Worm (Caenorhabditis elegans): ENCODE measurements around the gene kbp-3.

The kbp-3 gene

DNA sequence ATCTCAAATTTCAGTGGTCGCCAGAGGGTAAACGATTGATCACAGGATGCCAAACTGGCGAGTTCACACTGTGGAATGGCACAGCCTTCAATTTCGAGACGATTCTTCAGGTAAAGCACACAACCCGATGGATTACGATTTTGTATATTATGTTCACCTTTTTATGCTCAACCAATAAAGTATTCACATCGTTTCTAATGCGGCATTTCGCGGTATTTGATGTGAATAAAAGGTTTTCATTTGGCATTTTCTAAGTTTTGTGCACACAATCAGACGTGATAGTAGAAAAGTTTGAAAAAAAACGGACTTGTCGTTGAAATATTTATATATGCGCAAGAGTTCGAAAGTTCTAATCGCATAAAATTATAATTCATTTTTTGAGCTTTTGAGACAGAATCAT, 30.9 kb downstream of the kbp-3 start:
- no peak for TF ChIP-seq snpc-4 (tag; optimal IDR thresholded peaks at IDR 0.05)
- TF ChIP-seq hlh-1 (tag; optimal IDR thresholded peaks at IDR 0.05): no peak
- no peak for TF ChIP-seq bed-3 (GFP tag; optimal IDR thresholded peaks at IDR 0.05)
- TF ChIP-seq flh-1 (GFP tag; optimal IDR thresholded peaks at IDR 0.05): no peak
- no peak for TF ChIP-seq tbx-8 (GFP tag; optimal IDR thresholded peaks at IDR 0.05)
- TF ChIP-seq unc-120 (tag; optimal IDR thresholded peaks at IDR 0.05; ENCODE audit: poor library complexity, severe bottlenecking): no peak
- no peak for TF ChIP-seq mls-2 (tag; optimal IDR thresholded peaks at IDR 0.05)
- TF ChIP-seq ceh-39 (tag; optimal IDR thresholded peaks at IDR 0.05): no peak
- TF ChIP-seq nhr-28 (tag; optimal IDR thresholded peaks at IDR 0.05): no peak
- TF ChIP-seq nhr-12 (tag; optimal IDR thresholded peaks at IDR 0.05): no peak

DNA sequence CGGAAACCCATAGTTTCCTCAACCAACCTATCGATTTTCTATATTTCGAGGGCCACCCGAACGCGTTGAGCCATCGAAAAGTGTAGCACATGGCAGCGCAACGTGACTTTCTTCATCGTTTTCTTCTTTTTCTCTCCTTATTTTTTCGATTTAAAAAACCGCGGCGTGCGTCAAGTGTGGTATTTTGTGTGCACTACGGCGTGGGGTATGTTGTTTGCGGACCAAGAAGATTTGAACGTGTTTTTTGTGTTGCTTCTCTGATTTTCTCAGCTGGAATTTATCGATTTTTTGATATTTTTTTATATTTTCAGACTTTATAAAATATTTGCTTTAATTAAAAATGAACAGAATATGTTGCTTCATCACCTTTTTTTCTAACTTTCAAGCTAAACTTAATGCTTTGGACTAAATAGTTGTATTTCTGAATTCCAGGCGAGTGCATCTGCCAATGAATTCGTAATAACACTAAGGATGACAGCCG, 31.9 kb downstream of the kbp-3 start, which contains the start of the genes agl-1 and pfs-2:
Gene agl-1 (minus strand): TSS at position 178 of the 481 bp plus-strand sequence.
Gene pfs-2 (plus strand): TSS at position 431 of the 481 bp plus-strand sequence.
- TF ChIP-seq lin-13 (tag; optimal IDR thresholded peaks at IDR 0.05) (peak; percentile 49), ceh-43 (GFP tag; optimal IDR thresholded peaks at IDR 0.05) (peak; percentile 46), ces-1 (GFP tag; optimal IDR thresholded peaks at IDR 0.05) (peak; percentile 51), mep-1 (tag; optimal IDR thresholded peaks at IDR 0.05) (peak; percentile 82), M03D4.4 (tag; optimal IDR thresholded peaks at IDR 0.05) (peak; percentile 50), blmp-1 (tag; optimal IDR thresholded peaks at IDR 0.05) (no peak), unc-120 (tag; optimal IDR thresholded peaks at IDR 0.05; ENCODE audit: poor library complexity, severe bottlenecking) (peak; percentile 12), hlh-1 (tag; optimal IDR thresholded peaks at IDR 0.05) (peak; percentile 48), sptf-1 (tag; optimal IDR thresholded peaks at IDR 0.05) (peak; percentile 55), nhr-237 (tag; optimal IDR thresholded peaks at IDR 0.05) (peak; percentile 76), ztf-11 (tag; optimal IDR thresholded peaks at IDR 0.05) (no peak), mls-2 (tag; optimal IDR thresholded peaks at IDR 0.05) (peak; percentile 35), pha-4 (tag; optimal IDR thresholded peaks at IDR 0.05) (peak; percentile 57), lsy-2 (tag; optimal IDR thresholded peaks at IDR 0.05) (peak; percentile 85), nhr-12 (tag; optimal IDR thresholded peaks at IDR 0.05) (no peak), unc-39 (tag; optimal IDR thresholded peaks at IDR 0.05) (no peak), ham-2 (GFP tag; optimal IDR thresholded peaks at IDR 0.05) (no peak), nhr-76 (tag; optimal IDR thresholded peaks at IDR 0.05) (no peak), ceh-39 (tag; optimal IDR thresholded peaks at IDR 0.05) (peak; percentile 72)

DNA sequence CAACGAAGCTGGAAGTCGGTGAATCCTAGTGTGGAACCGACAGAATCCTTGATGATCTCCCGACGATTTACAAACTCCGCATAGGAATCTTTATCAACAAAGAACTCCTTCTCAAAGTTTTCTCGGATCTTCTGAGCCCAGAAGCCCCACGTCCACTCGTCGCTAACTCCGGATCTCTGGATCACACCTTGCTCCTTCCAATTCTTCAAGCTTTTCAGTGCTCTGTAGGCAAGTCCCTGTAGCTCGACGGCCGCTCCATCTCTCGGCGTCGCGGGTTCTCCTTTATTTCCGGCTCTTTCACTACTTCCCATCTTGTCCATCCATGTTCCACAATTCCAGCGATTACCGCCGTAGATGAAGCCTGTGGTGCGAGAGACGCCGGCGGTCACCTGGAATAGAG, 38.5 kb downstream of the kbp-3 start:
- TF ChIP-seq unc-39 (tag; optimal IDR thresholded peaks at IDR 0.05) (no peak), lin-32 (GFP tag; optimal IDR thresholded peaks at IDR 0.05) (no peak), M03D4.4 (tag; optimal IDR thresholded peaks at IDR 0.05) (no peak), nhr-28 (tag; optimal IDR thresholded peaks at IDR 0.05) (no peak), nhr-2 (tag; optimal IDR thresholded peaks at IDR 0.05) (no peak), drap-1 (GFP tag; optimal IDR thresholded peaks at IDR 0.05) (no peak), tbx-8 (GFP tag; optimal IDR thresholded peaks at IDR 0.05) (no peak), cnd-1 (tag; optimal IDR thresholded peaks at IDR 0.05) (no peak), sptf-1 (tag; optimal IDR thresholded peaks at IDR 0.05) (no peak), ceh-39 (tag; optimal IDR thresholded peaks at IDR 0.05) (no peak), mab-5 (tag; optimal IDR thresholded peaks at IDR 0.05) (no peak), ham-2 (GFP tag; optimal IDR thresholded peaks at IDR 0.05) (no peak), lsy-2 (tag; optimal IDR thresholded peaks at IDR 0.05) (no peak), ceh-83 (GFP tag; optimal IDR thresholded peaks at IDR 0.05) (no peak)

DNA sequence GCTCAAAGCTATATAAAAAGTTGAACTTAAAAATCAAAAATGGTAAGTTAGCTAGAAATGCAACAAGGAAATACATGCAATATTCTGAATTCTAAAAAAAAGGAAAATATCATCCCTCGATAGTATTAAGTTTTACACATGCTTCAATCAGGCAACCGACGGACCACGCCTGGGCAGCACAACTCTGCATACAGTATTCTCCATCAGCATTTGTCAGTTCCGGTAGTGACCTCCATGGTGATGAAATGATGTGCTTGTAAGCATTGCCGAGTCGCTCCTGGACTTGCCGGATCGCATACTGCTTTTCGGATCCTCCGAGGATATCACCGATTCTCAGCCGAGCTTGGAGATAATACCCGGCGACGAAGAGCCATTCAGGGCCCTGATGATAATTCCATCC, 39.1 kb downstream of the kbp-3 start:
- TF ChIP-seq hlh-1 (tag; optimal IDR thresholded peaks at IDR 0.05): no peak

DNA sequence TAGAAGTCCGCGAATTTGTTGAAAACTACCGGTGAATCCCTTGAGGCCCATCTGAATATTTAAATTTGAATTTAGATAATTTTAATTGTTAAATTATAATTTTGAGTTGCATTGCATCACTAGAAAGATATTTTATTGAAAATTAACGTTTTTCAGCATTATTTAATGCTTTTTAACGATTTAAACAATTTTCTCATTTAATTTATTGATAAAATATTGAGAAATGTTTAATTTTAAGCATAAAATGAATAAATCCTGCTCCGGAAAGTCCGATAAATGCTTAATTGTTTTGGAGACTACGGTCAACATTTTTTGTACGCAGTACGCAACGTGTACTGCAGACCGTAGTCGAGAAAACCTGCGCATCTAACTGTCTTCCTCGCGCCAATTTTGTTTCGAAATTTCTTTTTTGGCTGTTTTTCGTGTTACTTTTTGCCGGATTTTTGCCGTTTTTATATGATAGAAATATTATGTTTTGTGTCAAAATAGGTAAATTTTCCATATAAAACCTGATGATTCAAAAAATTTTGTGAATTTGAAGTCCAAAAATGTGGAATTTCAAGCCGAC, 40.4 kb downstream of the kbp-3 start, which contains the start of the genes Y54G11A.17, lin-7 and elof-1:
Gene Y54G11A.17 (minus strand): TSS at position 51 of the 568 bp plus-strand sequence.
Gene lin-7 (minus strand): TSS at position 51 of the 568 bp plus-strand sequence.
Gene elof-1 (plus strand): TSS at position 383 of the 568 bp plus-strand sequence.
- no peak for TF ChIP-seq unc-39 (tag; optimal IDR thresholded peaks at IDR 0.05)
- no peak for TF ChIP-seq ham-2 (GFP tag; optimal IDR thresholded peaks at IDR 0.05)
- no peak for TF ChIP-seq cnd-1 (tag; optimal IDR thresholded peaks at IDR 0.05)
- TF ChIP-seq zip-8 (tag; optimal IDR thresholded peaks at IDR 0.05): no peak
- no peak for TF ChIP-seq mab-5 (tag; optimal IDR thresholded peaks at IDR 0.05)
- no peak for TF ChIP-seq bed-3 (GFP tag; optimal IDR thresholded peaks at IDR 0.05)
- no peak for TF ChIP-seq elt-3 (tag; optimal IDR thresholded peaks at IDR 0.05)
- peak; percentile 20 for TF ChIP-seq unc-62 (GFP tag; optimal IDR thresholded peaks at IDR 0.05)
- peak; percentile 36 for TF ChIP-seq hlh-1 (tag; optimal IDR thresholded peaks at IDR 0.05)
- no peak for TF ChIP-seq ceh-83 (GFP tag; optimal IDR thresholded peaks at IDR 0.05)
- TF ChIP-seq flh-1 (GFP tag; optimal IDR thresholded peaks at IDR 0.05): no peak
- TF ChIP-seq ceh-39 (tag; optimal IDR thresholded peaks at IDR 0.05): peak; percentile 87
- peak; percentile 82 for TF ChIP-seq nhr-237 (tag; optimal IDR thresholded peaks at IDR 0.05)
- TF ChIP-seq pha-4 (tag; optimal IDR thresholded peaks at IDR 0.05): peak; percentile 74
- TF ChIP-seq unc-120 (tag; optimal IDR thresholded peaks at IDR 0.05; ENCODE audit: poor library complexity, severe bottlenecking): peak; percentile 57
- TF ChIP-seq nhr-12 (tag; optimal IDR thresholded peaks at IDR 0.05): no peak
- TF ChIP-seq nhr-76 (tag; optimal IDR thresholded peaks at IDR 0.05): no peak
- peak; percentile 14 for TF ChIP-seq M03D4.4 (tag; optimal IDR thresholded peaks at IDR 0.05)
- TF ChIP-seq drap-1 (GFP tag; optimal IDR thresholded peaks at IDR 0.05): peak; percentile 23
- no peak for TF ChIP-seq tbx-8 (GFP tag; optimal IDR thresholded peaks at IDR 0.05)
- TF ChIP-seq lin-13 (tag; optimal IDR thresholded peaks at IDR 0.05): peak; percentile 87
- TF ChIP-seq ztf-11 (tag; optimal IDR thresholded peaks at IDR 0.05): no peak
- TF ChIP-seq lin-32 (GFP tag; optimal IDR thresholded peaks at IDR 0.05): no peak
- TF ChIP-seq nhr-28 (tag; optimal IDR thresholded peaks at IDR 0.05): no peak
- peak; percentile 91 for TF ChIP-seq mep-1 (tag; optimal IDR thresholded peaks at IDR 0.05)
- TF ChIP-seq lsy-2 (tag; optimal IDR thresholded peaks at IDR 0.05): peak; percentile 99
- TF ChIP-seq ceh-43 (GFP tag; optimal IDR thresholded peaks at IDR 0.05): peak; percentile 28
- TF ChIP-seq ces-1 (GFP tag; optimal IDR thresholded peaks at IDR 0.05): peak; percentile 90
- peak; percentile 85 for TF ChIP-seq sptf-1 (tag; optimal IDR thresholded peaks at IDR 0.05)
- no peak for TF ChIP-seq sem-2 (GFP tag; optimal IDR thresholded peaks at IDR 0.05)
- no peak for TF ChIP-seq elt-1 (tag; optimal IDR thresholded peaks at IDR 0.05; ENCODE audit: borderline replicate concordance, insufficient read depth)
- TF ChIP-seq blmp-1 (tag; optimal IDR thresholded peaks at IDR 0.05): no peak
- TF ChIP-seq nhr-2 (tag; optimal IDR thresholded peaks at IDR 0.05): peak; percentile 63
- peak; percentile 75 for TF ChIP-seq mls-2 (tag; optimal IDR thresholded peaks at IDR 0.05)
